Worm (Caenorhabditis elegans) whole organism, L4/young adult: Measurements from ENCODE around the gene C18G1.9.
"Not testable (repeated sequence)": the region's sequence is repeated elsewhere in the genome, so short reads cannot be mapped to it uniquely, and the experiment has no call there.

Experiments used
- W03F9.2 ChIP-seq: fragments of 150-350 bp; optimal IDR thresholded peaks from 2 replicates; lab custom pipeline; 2014; ENCODE audit warnings: missing biosample characterization, missing genetic modification characterization
- dao-5 ChIP-seq: sonication (generic microtip); optimal IDR thresholded peaks from 2 replicates; lab custom pipeline; 2016; ENCODE audit warnings: missing genotype, missing genetic modification characterization, moderate library complexity, missing compliant biosample characterization
- him-1 ChIP-seq: sonication (generic microtip); optimal IDR thresholded peaks from 2 replicates; lab custom pipeline; 2016; ENCODE audit warnings: missing genotype, missing genetic modification reagents, missing genetic modification characterization, missing compliant biosample characterization

C18G1.9 gene

ce11 chrV:4785333-4785852 is 15.9 kb upstream of the C18G1.9 start, which contains the start of the genes Y60C6A.2 and Y60C6A.3:
TSS of gene Y60C6A.2 (minus strand) at chrV:4785433.
TSS of gene Y60C6A.3 (plus strand) at chrV:4785802.
- TF ChIP-seq dao-5 (tag; lab: Kevin White, UChicago) (no peak), him-1 (tag; lab: Kevin White, UChicago) (no peak), W03F9.2 (no peak)

- no peak for TF ChIP-seq him-1 (tag; lab: Kevin White, UChicago)
- no peak for TF ChIP-seq dao-5 (tag; lab: Kevin White, UChicago)
- TF ChIP-seq W03F9.2 = no peak
Measured at ce11 chrV:4783313-4783712, 13.8 kb upstream of the C18G1.9 start, which contains the start of gene Y60C6A.1. TSS of gene Y60C6A.1 (plus strand) at chrV:4783613.

ce11 chrV:4777388-4777986 is 8.0 kb upstream of the C18G1.9 start, which contains the start of gene C18G1.1:
TSS of gene C18G1.1 (plus strand) at chrV:4777960.
- TF ChIP-seq W03F9.2 = no peak
- TF ChIP-seq dao-5 (tag; lab: Kevin White, UChicago) = no peak
- no peak for TF ChIP-seq him-1 (tag; lab: Kevin White, UChicago)

ce11 chrV:4775140-4775539 is 5.6 kb upstream of the C18G1.9 start:
- TF ChIP-seq him-1 (tag; lab: Kevin White, UChicago) (no peak), W03F9.2 (no peak), dao-5 (tag; lab: Kevin White, UChicago) (no peak)

ce11 chrV:4770408-4770947 is 945 bp upstream of the C18G1.9 start, which contains the start of gene elt-7:
TSS of gene elt-7 (plus strand) at chrV:4770670.
- no peak for TF ChIP-seq dao-5 (tag; lab: Kevin White, UChicago)
- TF ChIP-seq W03F9.2 = no peak
- no peak for TF ChIP-seq him-1 (tag; lab: Kevin White, UChicago)

ce11 chrV:4766501-4766900 is 3.0 kb downstream of the C18G1.9 start, which contains the start of gene C18G1.8:
TSS of gene C18G1.8 (minus strand) at chrV:4766601.
- no peak for TF ChIP-seq him-1 (tag; lab: Kevin White, UChicago)
- TF ChIP-seq W03F9.2 = no peak
- no peak for TF ChIP-seq dao-5 (tag; lab: Kevin White, UChicago)

- not testable (repeated sequence) for TF ChIP-seq W03F9.2; him-1 (tag; lab: Kevin White, UChicago); dao-5 (tag; lab: Kevin White, UChicago)
Measured at ce11 chrV:4760674-4761073, 8.9 kb downstream of the C18G1.9 start, which contains the start of gene bgnt-1.4. TSS of gene bgnt-1.4 (plus strand) at chrV:4760974.

- TF ChIP-seq dao-5 (tag; lab: Kevin White, UChicago) = no peak
- no peak for TF ChIP-seq W03F9.2
- no peak for TF ChIP-seq him-1 (tag; lab: Kevin White, UChicago)
Measured at ce11 chrV:4758540-4758939, 11.0 kb downstream of the C18G1.9 start.

ce11 chrV:4758019-4758418 is 11.5 kb downstream of the C18G1.9 start:
- no peak for TF ChIP-seq dao-5 (tag; lab: Kevin White, UChicago)
- no peak for TF ChIP-seq him-1 (tag; lab: Kevin White, UChicago)
- no peak for TF ChIP-seq W03F9.2

ce11 chrV:4755308-4756029 is 14.1 kb downstream of the C18G1.9 start, which contains the start of gene pgl-3:
TSS of gene pgl-3 (plus strand) at chrV:4755979.
- TF ChIP-seq him-1 (tag; lab: Kevin White, UChicago) (no peak), W03F9.2 (no peak), dao-5 (tag; lab: Kevin White, UChicago) (no peak)

ce11 chrV:4754684-4755211 is 14.8 kb downstream of the C18G1.9 start:
- TF ChIP-seq him-1 (tag; lab: Kevin White, UChicago) (no peak), W03F9.2 (no peak), dao-5 (tag; lab: Kevin White, UChicago) (no peak)

ce11 chrV:4754123-4754522 is 15.4 kb downstream of the C18G1.9 start, which contains the start of gene hil-4:
TSS of gene hil-4 (plus strand) at chrV:4754313.
- no peak for TF ChIP-seq him-1 (tag; lab: Kevin White, UChicago)
- TF ChIP-seq dao-5 (tag; lab: Kevin White, UChicago) = no peak
- no peak for TF ChIP-seq W03F9.2

ce11 chrV:4750294-4750693 is 19.2 kb downstream of the C18G1.9 start, which contains the start of gene C18G1.6:
TSS of gene C18G1.6 (plus strand) at chrV:4750594.
- TF ChIP-seq dao-5 (tag; lab: Kevin White, UChicago) = no peak
- TF ChIP-seq W03F9.2 = no peak
